Fruit fly (Drosophila melanogaster) whole organism, embryonic: ENCODE data around the gene mRpS31.

Experiments used
- Adf1 ChIP-seq: fragments of 200-800 bp; sonication (Bioruptor generic); IDR thresholded peaks from 2 replicates; pipeline ENCODE4 v1.3.6; 2022; ENCODE audit warnings: missing biosample characterization, missing genetic modification characterization
- CG10321 ChIP-seq: fragments of 200-800 bp; sonication (Bioruptor generic); IDR thresholded peaks from 2 replicates; pipeline ENCODE4 v1.3.6; 2022; ENCODE audit warnings: missing biosample characterization, missing genetic modification characterization
- CG11398 ChIP-seq: fragments of 200-800 bp; sonication (Bioruptor generic); optimal IDR thresholded peaks from 2 replicates; lab custom pipeline; 2016; ENCODE audit warnings: missing biosample characterization, missing genetic modification characterization
- CG1233 ChIP-seq: fragments of 200-800 bp; sonication (Bioruptor generic); optimal IDR thresholded peaks from 4 replicates; lab custom pipeline; 2018; ENCODE audit warnings: missing biosample characterization, mild to moderate bottlenecking, missing genetic modification characterization
- CG13424 ChIP-seq: fragments of 200-800 bp; sonication (Bioruptor generic); optimal IDR thresholded peaks from 2 replicates; lab custom pipeline; 2019; ENCODE audit warnings: missing biosample characterization, mild to moderate bottlenecking, missing genetic modification characterization, moderate library complexity
- CG14965 ChIP-seq: fragments of 200-800 bp; sonication (Bioruptor generic); optimal IDR thresholded peaks from 2 replicates; lab custom pipeline; 2016; ENCODE audit warnings: missing biosample characterization, missing genetic modification characterization, borderline replicate concordance
- CG15073 ChIP-seq: fragments of 200-800 bp; sonication (Bioruptor generic); optimal IDR thresholded peaks from 2 replicates; lab custom pipeline; 2016; ENCODE audit warnings: missing biosample characterization, missing genetic modification characterization
- CG2202 ChIP-seq: fragments of 200-800 bp; sonication (Bioruptor generic); optimal IDR thresholded peaks from 2 replicates; lab custom pipeline; 2018; ENCODE audit warnings: missing biosample characterization, mild to moderate bottlenecking, missing genetic modification characterization
- CG31365 ChIP-seq: fragments of 200-800 bp; sonication (Bioruptor generic); optimal IDR thresholded peaks from 2 replicates; lab custom pipeline; 2018; ENCODE audit warnings: missing biosample characterization, mild to moderate bottlenecking, missing genetic modification characterization
- CG32532 ChIP-seq: fragments of 200-800 bp; sonication (Bioruptor generic); IDR thresholded peaks from 2 replicates; pipeline ENCODE4 v1.3.6; 2022; ENCODE audit warnings: missing biosample characterization, missing genetic modification characterization
- CG34376 ChIP-seq: fragments of 200-800 bp; sonication (Bioruptor generic); optimal IDR thresholded peaks from 2 replicates; lab custom pipeline; 2018; ENCODE audit warnings: missing biosample characterization, mild to moderate bottlenecking, missing genetic modification characterization
- CG4328 ChIP-seq: fragments of 200-800 bp; sonication (Bioruptor generic); optimal IDR thresholded peaks from 3 replicates; lab custom pipeline; 2017; ENCODE audit warnings: missing biosample characterization, missing genetic modification reagents, missing genetic modification characterization
- CG6272 ChIP-seq: fragments of 200-800 bp; sonication (Bioruptor generic); IDR thresholded peaks from 2 replicates; pipeline ENCODE4 v1.3.6; 2022; ENCODE audit warnings: missing biosample characterization, missing genetic modification characterization
- CG7357 ChIP-seq: fragments of 200-800 bp; sonication (Bioruptor generic); IDR thresholded peaks from 3 replicates; pipeline ENCODE4 v1.3.6; 2022; ENCODE audit warnings: missing biosample characterization, missing genetic modification characterization
- CG7372 ChIP-seq: fragments of 200-800 bp; sonication (Bioruptor generic); IDR thresholded peaks from 2 replicates; pipeline ENCODE4 v1.3.6; 2022; ENCODE audit warnings: missing biosample characterization, missing genetic modification characterization
- CG8290 ChIP-seq, 3 experiments: fragments of 200-800 bp; sonication (Bioruptor generic); optimal IDR thresholded peaks; 2 replicates each; lab custom pipeline; 2016 to 2019; ENCODE audit warnings: missing biosample characterization in 3 of 3, missing genetic modification characterization in 3 of 3, mild to moderate bottlenecking in 2 of 3, moderate library complexity in 1 of 3
- CG8478 ChIP-seq: fragments of >200 bp; optimal IDR thresholded peaks from 2 replicates; lab custom pipeline; 2018
- CHES-1-like ChIP-seq: fragments of 200-800 bp; sonication (Bioruptor generic); optimal IDR thresholded peaks from 2 replicates; lab custom pipeline; 2016; ENCODE audit warnings: missing biosample characterization, missing genetic modification characterization
- CoRest ChIP-seq: fragments of 200-800 bp; sonication (Bioruptor generic); optimal IDR thresholded peaks from 3 replicates; lab custom pipeline; 2018; ENCODE audit warnings: missing biosample characterization, mild to moderate bottlenecking, missing genetic modification characterization, moderate library complexity
- CrebB ChIP-seq: fragments of 200-800 bp; sonication (Bioruptor generic); optimal IDR thresholded peaks from 3 replicates; lab custom pipeline; 2018; ENCODE audit warnings: missing biosample characterization, mild to moderate bottlenecking, missing genetic modification characterization
- Dbx ChIP-seq: fragments of 200-800 bp; sonication (Bioruptor generic); IDR thresholded peaks from 3 replicates; pipeline ENCODE4 v1.3.6; 2022; ENCODE audit warnings: missing biosample characterization, missing genetic modification characterization
- E2f1 ChIP-seq: fragments of 200-800 bp; sonication (Bioruptor generic); IDR thresholded peaks from 2 replicates; pipeline ENCODE4 v1.3.6; 2022; ENCODE audit warnings: missing biosample characterization, missing genetic modification characterization
- Fer3 ChIP-seq: fragments of 200-800 bp; sonication (Bioruptor generic); optimal IDR thresholded peaks from 2 replicates; lab custom pipeline; 2018; ENCODE audit warnings: missing biosample characterization, mild to moderate bottlenecking, missing genetic modification characterization, moderate library complexity
- Hmr ChIP-seq: fragments of 200-800 bp; sonication (Bioruptor generic); optimal IDR thresholded peaks from 3 replicates; lab custom pipeline; 2017; ENCODE audit warnings: mild to moderate bottlenecking, missing biosample characterization, missing genetic modification reagents, missing genetic modification characterization
- Hr3 ChIP-seq: fragments of 200-800 bp; sonication (Bioruptor generic); optimal IDR thresholded peaks from 3 replicates; lab custom pipeline; 2016; ENCODE audit warnings: missing biosample characterization, missing genetic modification characterization
- Mes4 ChIP-seq: fragments of 200-800 bp; sonication (Bioruptor generic); optimal IDR thresholded peaks from 2 replicates; lab custom pipeline; 2016; ENCODE audit warnings: missing biosample characterization, missing genetic modification characterization
- Poxn ChIP-seq: fragments of 200-800 bp; sonication (Bioruptor generic); IDR thresholded peaks from 2 replicates; pipeline ENCODE4 v1.3.6; 2022; ENCODE audit warnings: missing biosample characterization, missing genetic modification characterization
- Six4 ChIP-seq: fragments of 200-800 bp; sonication (Bioruptor generic); optimal IDR thresholded peaks from 2 replicates; lab custom pipeline; 2016; ENCODE audit warnings: missing biosample characterization, missing genetic modification characterization
- Spps ChIP-seq: fragments of 200-800 bp; sonication (Bioruptor generic); optimal IDR thresholded peaks from 2 replicates; lab custom pipeline; 2018; ENCODE audit warnings: missing biosample characterization, mild to moderate bottlenecking, missing genetic modification characterization
- YL-1 ChIP-seq: fragments of 200-800 bp; sonication (Bioruptor generic); optimal IDR thresholded peaks from 3 replicates; lab custom pipeline; 2017; ENCODE audit warnings: missing biosample characterization, mild to moderate bottlenecking, missing genetic modification characterization
- fd64A ChIP-seq: fragments of 200-800 bp; sonication (Bioruptor generic); optimal IDR thresholded peaks from 3 replicates; lab custom pipeline; 2018; ENCODE audit warnings: missing biosample characterization, mild to moderate bottlenecking, missing genetic modification characterization
- fu2 ChIP-seq: fragments of 200-800 bp; sonication (Bioruptor generic); optimal IDR thresholded peaks from 2 replicates; lab custom pipeline; 2016; ENCODE audit warnings: missing biosample characterization, missing genetic modification characterization
- gcm ChIP-seq: fragments of 200-800 bp; sonication (Bioruptor generic); optimal IDR thresholded peaks from 2 replicates; lab custom pipeline; 2019; ENCODE audit warnings: missing biosample characterization, mild to moderate bottlenecking, missing genetic modification characterization, moderate library complexity
- h ChIP-seq: fragments of >200 bp; optimal IDR thresholded peaks from 2 replicates; lab custom pipeline; 2017
- ham ChIP-seq: fragments of 200-800 bp; sonication (Bioruptor generic); IDR thresholded peaks from 2 replicates; pipeline ENCODE4 v1.3.6; 2022; ENCODE audit warnings: missing biosample characterization, missing genetic modification characterization
- her ChIP-seq: fragments of 200-800 bp; sonication (Bioruptor generic); optimal IDR thresholded peaks from 2 replicates; lab custom pipeline; 2016; ENCODE audit warnings: missing biosample characterization, missing genetic modification characterization
- insv ChIP-seq, 2 experiments: fragments of 200-800 bp; sonication (Bioruptor generic); optimal IDR thresholded peaks; 3 replicates each; lab custom pipeline; 2016 to 2018; ENCODE audit warnings: missing biosample characterization in 2 of 2, missing genetic modification characterization in 2 of 2
- jing ChIP-seq: fragments of 200-800 bp; sonication (Bioruptor generic); optimal IDR thresholded peaks from 2 replicates; lab custom pipeline; 2018; ENCODE audit warnings: missing biosample characterization, mild to moderate bottlenecking, missing genetic modification characterization
- kni ChIP-seq: fragments of 200-800 bp; sonication (Bioruptor generic); optimal IDR thresholded peaks from 3 replicates; lab custom pipeline; 2017; ENCODE audit warnings: mild to moderate bottlenecking, missing biosample characterization, missing genetic modification reagents, missing genetic modification characterization
- lab ChIP-seq: fragments of 200-800 bp; sonication (Bioruptor generic); optimal IDR thresholded peaks from 3 replicates; lab custom pipeline; 2017; ENCODE audit warnings: missing biosample characterization, missing genetic modification characterization, mild to moderate bottlenecking, moderate library complexity, missing genetic modification reagents
- luna ChIP-seq: fragments of 200-800 bp; sonication (Bioruptor generic); optimal IDR thresholded peaks from 2 replicates; lab custom pipeline; 2016; ENCODE audit warnings: missing biosample characterization, missing genetic modification characterization
- org-1 ChIP-seq: fragments of 200-800 bp; sonication (Bioruptor generic); optimal IDR thresholded peaks from 2 replicates; lab custom pipeline; 2017; ENCODE audit warnings: missing biosample characterization, missing genetic modification characterization
- peb ChIP-seq: fragments of 200-800 bp; sonication (Bioruptor generic); IDR thresholded peaks from 2 replicates; pipeline ENCODE4 v1.3.6; 2022; ENCODE audit warnings: missing biosample characterization, missing genetic modification characterization
- pnt ChIP-seq: fragments of 200-800 bp; sonication (Bioruptor generic); optimal IDR thresholded peaks from 3 replicates; lab custom pipeline; 2016; ENCODE audit warnings: missing biosample characterization, missing genetic modification characterization
- pzg ChIP-seq: fragments of 200-800 bp; sonication (Bioruptor generic); optimal IDR thresholded peaks from 3 replicates; lab custom pipeline; 2018; ENCODE audit warnings: missing biosample characterization, mild to moderate bottlenecking, missing genetic modification characterization, moderate library complexity
- rib ChIP-seq: fragments of 200-800 bp; sonication (Bioruptor generic); IDR thresholded peaks from 2 replicates; pipeline ENCODE4 v1.3.6; 2022; ENCODE audit warnings: missing biosample characterization, missing genetic modification characterization
- row ChIP-seq: fragments of 200-800 bp; sonication (Bioruptor generic); IDR thresholded peaks from 3 replicates; pipeline ENCODE4 v1.3.6; 2022; ENCODE audit warnings: missing biosample characterization, missing genetic modification characterization
- seq ChIP-seq: fragments of 200-800 bp; sonication (Bioruptor generic); IDR thresholded peaks from 2 replicates; pipeline ENCODE4 v1.3.6; 2022; ENCODE audit warnings: missing biosample characterization, missing genetic modification characterization
- sim ChIP-seq: fragments of 200-800 bp; sonication (Bioruptor generic); IDR thresholded peaks from 2 replicates; pipeline ENCODE4 v1.3.6; 2022; ENCODE audit warnings: missing biosample characterization, missing genetic modification characterization
- ssp ChIP-seq: fragments of 200-800 bp; sonication (Bioruptor generic); IDR thresholded peaks from 2 replicates; pipeline ENCODE4 v1.3.6; 2022; ENCODE audit warnings: missing biosample characterization, missing genetic modification characterization
- tna ChIP-seq: fragments of 200-800 bp; sonication (Bioruptor generic); IDR thresholded peaks from 2 replicates; pipeline ENCODE4 v1.3.6; 2022; ENCODE audit warnings: missing biosample characterization, missing genetic modification characterization; ENCODE audit not compliant: partially characterized antibody

The mRpS31 gene

dm6 chr3L:16037048-16037477 lies 32.1 kb downstream of the mRpS31 start (continued):
- peak; percentile 54 for TF ChIP-seq pnt (GFP tag; lab: Kevin White, UChicago)
- peak in 1 of 2 experiments; percentile 61 for TF ChIP-seq insv (GFP tag; optimal IDR thresholded peaks at IDR 0.05; lab: Kevin White, UChicago)
- peak; percentile 60; the same call in 1 of the 2 replicates for TF ChIP-seq CG10321 (GFP tag; lab: Robert Waterston, UW)
- TF ChIP-seq Fer3 (tag; lab: Kevin White, UChicago): peak; percentile 76
- peak; percentile 93 for TF ChIP-seq Hmr (GFP tag; lab: Kevin White, UChicago)
- peak; percentile 60 for TF ChIP-seq Spps (tag; lab: Kevin White, UChicago)
- peak; percentile 79 for TF ChIP-seq luna (GFP tag; lab: Kevin White, UChicago)
- TF ChIP-seq CG7372: peak; percentile 73
- peak; percentile 73 for TF ChIP-seq CG34376 (GFP tag; lab: Kevin White, UChicago)
- no peak for TF ChIP-seq ham (GFP tag; lab: Robert Waterston, UW)
- TF ChIP-seq CG1233 (GFP tag; lab: Kevin White, UChicago): peak; percentile 53
- peak; percentile 86 for TF ChIP-seq lab (GFP tag; lab: Kevin White, UChicago)
- no peak for TF ChIP-seq h
- TF ChIP-seq CrebB (tag; lab: Kevin White, UChicago): peak; percentile 86
- peak; percentile 73 for TF ChIP-seq fu2 (GFP tag; lab: Kevin White, UChicago)
- peak; percentile 54 for TF ChIP-seq Mes4 (GFP tag; lab: Kevin White, UChicago)
- peak; percentile 53 for TF ChIP-seq Adf1 (GFP tag; lab: Robert Waterston, UW)
- TF ChIP-seq rib (GFP tag; lab: Robert Waterston, UW): peak; percentile 29
- peak; percentile 64 for TF ChIP-seq Hr3 (GFP tag; lab: Kevin White, UChicago)
- TF ChIP-seq CHES-1-like (GFP tag; lab: Kevin White, UChicago): peak; percentile 84
- TF ChIP-seq CG15073 (GFP tag; lab: Kevin White, UChicago): no peak
- peak; percentile 65; the same call in 1 of the 2 replicates for TF ChIP-seq ssp (GFP tag; lab: Robert Waterston, UW)
- 0 out of 2 replicates have a peak, but pooled peaks have one; percentile 7 for TF ChIP-seq CG6272
- peak; percentile 80 for TF ChIP-seq row (GFP tag; lab: Robert Waterston, UW)
- TF ChIP-seq her (GFP tag; lab: Kevin White, UChicago): peak; percentile 71
- TF ChIP-seq fd64A: peak; percentile 27
- TF ChIP-seq tna (GFP tag; lab: Robert Waterston, UW): peak; percentile 37; the same call in 1 of the 2 replicates
- peak; percentile 79 for TF ChIP-seq E2f1 (GFP tag; lab: Robert Waterston, UW)
- TF ChIP-seq seq: peak; percentile 70
- TF ChIP-seq CG7357 (GFP tag; lab: Robert Waterston, UW): no peak
- peak; percentile 92 for TF ChIP-seq Dbx (GFP tag; lab: Robert Waterston, UW)
- peak; percentile 74 for TF ChIP-seq CG13424 (tag; lab: Kevin White, UChicago)
- TF ChIP-seq kni: no peak
- TF ChIP-seq CG8290 (GFP tag; optimal IDR thresholded peaks at IDR 0.05; lab: Kevin White, UChicago): peak; percentile 85
- peak; percentile 45 to 94 for TF ChIP-seq CG8290 (tag; optimal IDR thresholded peaks at IDR 0.05; lab: Kevin White, UChicago)
- peak; percentile 51; the same call in 1 of the 2 replicates for TF ChIP-seq peb (GFP tag; lab: Robert Waterston, UW)
- TF ChIP-seq CG4328 (GFP tag; lab: Kevin White, UChicago): no peak
- no peak for TF ChIP-seq Poxn (GFP tag; lab: Robert Waterston, UW)
- TF ChIP-seq org-1: peak; percentile 29
- peak; percentile 38 for TF ChIP-seq CG11398
- peak; percentile 90 for TF ChIP-seq CG32532
- TF ChIP-seq jing (GFP tag; lab: Kevin White, UChicago): peak; percentile 27
- TF ChIP-seq CG14965: no peak
- peak; percentile 70 for TF ChIP-seq gcm (GFP tag; lab: Kevin White, UChicago)
- TF ChIP-seq CoRest (tag; lab: Kevin White, UChicago): peak; percentile 78
- TF ChIP-seq Six4 (GFP tag; lab: Kevin White, UChicago): peak; percentile 74
- TF ChIP-seq pzg (GFP tag; lab: Kevin White, UChicago): peak; percentile 92
- peak; percentile 42 for TF ChIP-seq CG2202 (tag; lab: Kevin White, UChicago)
- TF ChIP-seq CG31365 (tag; lab: Kevin White, UChicago): peak; percentile 65
- no peak for TF ChIP-seq YL-1 (GFP tag; lab: Kevin White, UChicago)
- TF ChIP-seq sim (GFP tag; lab: Robert Waterston, UW): peak; percentile 54; the same call in 1 of the 2 replicates
- no peak for TF ChIP-seq CG8478 (lab: Kevin White, UChicago)
